Fruit fly (Drosophila melanogaster): ENCODE results near the gene CtsK1.

Gene CtsK1

dm6 chr3L:13949440-13950066 lies 44.5 kb upstream of the CtsK1 start (continued):
- TF ChIP-seq chinmo (GFP tag; IDR thresholded peaks at IDR 0.05; ENCODE audit: partially characterized antibody), result peak; percentile 89; the same call in 3 of the 4 replicates
- no peak for TF ChIP-seq CG18599 (GFP tag; optimal IDR thresholded peaks at IDR 0.05)
- no peak for TF ChIP-seq sna (GFP tag; IDR thresholded peaks at IDR 0.05; ENCODE audit: partially characterized antibody)
- no peak for TF ChIP-seq bowl (GFP tag; IDR thresholded peaks at IDR 0.05)
- TF ChIP-seq CG7786 (GFP tag; optimal IDR thresholded peaks at IDR 0.05), result no peak
- no peak for TF ChIP-seq sim (GFP tag; IDR thresholded peaks at IDR 0.05)
- TF ChIP-seq CG14860 (GFP tag; IDR thresholded peaks at IDR 0.05; ENCODE audit: partially characterized antibody), result no peak
- TF ChIP-seq onecut (GFP tag; IDR thresholded peaks at IDR 0.05), result no peak
- no peak for TF ChIP-seq CG4854 (GFP tag; optimal IDR thresholded peaks at IDR 0.05)
- no peak for TF ChIP-seq Hmr (GFP tag; optimal IDR thresholded peaks at IDR 0.05)
- no peak for TF ChIP-seq CG10462 (GFP tag; optimal IDR thresholded peaks at IDR 0.05)
- no peak for TF ChIP-seq sc (optimal IDR thresholded peaks at IDR 0.05)
- no peak for TF ChIP-seq sc (GFP tag; optimal IDR thresholded peaks at IDR 0.05)
- no peak for TF ChIP-seq jumu (GFP tag; optimal IDR thresholded peaks at IDR 0.05)
- TF ChIP-seq lov (optimal IDR thresholded peaks at IDR 0.05), result no peak
- no peak for TF ChIP-seq lov (GFP tag; IDR thresholded peaks at IDR 0.05)
- TF ChIP-seq tup (GFP tag; optimal IDR thresholded peaks at IDR 0.05), result no peak
- no peak for TF ChIP-seq CG4404 (GFP tag; IDR thresholded peaks at IDR 0.05)
- TF ChIP-seq CG10321 (GFP tag; IDR thresholded peaks at IDR 0.05), result peak; percentile 74
- no peak for TF ChIP-seq btn (GFP tag; optimal IDR thresholded peaks at IDR 0.05)
- no peak for TF ChIP-seq B-H2 (GFP tag; optimal IDR thresholded peaks at IDR 0.05)
- TF ChIP-seq CG43689 (GFP tag; IDR thresholded peaks at IDR 0.05), result no peak
- no peak for TF ChIP-seq lmd (GFP tag; IDR thresholded peaks at IDR 0.05)
- no peak for TF ChIP-seq CG2120 (GFP tag; optimal IDR thresholded peaks at IDR 0.05)
- no peak for TF ChIP-seq HLH3B (GFP tag; IDR thresholded peaks at IDR 0.05)
- TF ChIP-seq CG17912 (GFP tag; optimal IDR thresholded peaks at IDR 0.05), result no peak
- no peak for TF ChIP-seq eve (GFP tag; optimal IDR thresholded peaks at IDR 0.05)
- TF ChIP-seq da (GFP tag; optimal IDR thresholded peaks at IDR 0.05), result no peak
- TF ChIP-seq Sox100B (GFP tag; optimal IDR thresholded peaks at IDR 0.05), result no peak
- no peak for TF ChIP-seq Gsc (GFP tag; IDR thresholded peaks at IDR 0.05)
- TF ChIP-seq zfh1 (GFP tag; IDR thresholded peaks at IDR 0.05), result 0 out of 3 replicates have a peak, but pooled peaks have one; percentile 3
- no peak for TF ChIP-seq CG10431 (GFP tag; optimal IDR thresholded peaks at IDR 0.05)
- TF ChIP-seq CG18262 (tag; optimal IDR thresholded peaks at IDR 0.05), result no peak
- TF ChIP-seq CG16779 (GFP tag; IDR thresholded peaks at IDR 0.05), result no peak
- TF ChIP-seq sens (GFP tag), result no peak
- TF ChIP-seq CG11247 (GFP tag; IDR thresholded peaks at IDR 0.05), result no peak
- 0 out of 3 replicates have a peak, but pooled peaks have one; percentile 51 for TF ChIP-seq ci (GFP tag; IDR thresholded peaks at IDR 0.05)
- no peak for TF ChIP-seq CG18764 (GFP tag; optimal IDR thresholded peaks at IDR 0.05)
- TF ChIP-seq CG8944 (GFP tag; optimal IDR thresholded peaks at IDR 0.05), result no peak
- TF ChIP-seq CG6791 (GFP tag; IDR thresholded peaks at IDR 0.05; ENCODE audit: partially characterized antibody), result no peak
- TF ChIP-seq lab (GFP tag; optimal IDR thresholded peaks at IDR 0.05), result no peak
- TF ChIP-seq vnd (GFP tag; IDR thresholded peaks at IDR 0.05; ENCODE audit: partially characterized antibody), result no peak
- TF ChIP-seq CG8388 (GFP tag; optimal IDR thresholded peaks at IDR 0.05), result no peak
- TF ChIP-seq CG7556 (GFP tag; optimal IDR thresholded peaks at IDR 0.05), result no peak
- TF ChIP-seq schlank (tag; optimal IDR thresholded peaks at IDR 0.05), result no peak
- peak; percentile 8 for TF ChIP-seq Hsf (GFP tag; optimal IDR thresholded peaks at IDR 0.05)
- TF ChIP-seq pita (GFP tag; optimal IDR thresholded peaks at IDR 0.05), result no peak
- no peak for TF ChIP-seq gt (GFP tag; IDR thresholded peaks at IDR 0.05)
- no peak for TF ChIP-seq CG34224 (GFP tag; IDR thresholded peaks at IDR 0.05; ENCODE audit: partially characterized antibody)
- no peak for TF ChIP-seq hbn (GFP tag; IDR thresholded peaks at IDR 0.05; ENCODE audit: partially characterized antibody)
- TF ChIP-seq prd (optimal IDR thresholded peaks at IDR 0.05), result no peak
- 0 out of 3 replicates have a peak, but pooled peaks have one; percentile 50 for TF ChIP-seq prd (GFP tag; IDR thresholded peaks at IDR 0.05)

Data from whole organism, embryonic.